Worm (Caenorhabditis elegans): ENCODE results near the gene srab-6.

Gene srab-6

ce11 chrV:3146932-3147331 lies 4.8 kb downstream of the srab-6 start, which contains the start of gene srab-11:
Gene srab-11, minus strand, starts transcription at chrV:3147032.
- TF ChIP-seq aha-1 (tag) (peak; percentile 6), php-3 (GFP tag; IDR thresholded peaks at IDR 0.05) (no peak)

ce11 chrV:3145241-3145640 lies 6.5 kb downstream of the srab-6 start:
- TF ChIP-seq hlh-11 (tag; optimal IDR thresholded peaks at IDR 0.05), result no peak
- TF ChIP-seq set-16 (GFP tag; IDR thresholded peaks at IDR 0.05), result peak; percentile 86

- TF ChIP-seq fkh-10 (GFP tag; optimal IDR thresholded peaks at IDR 0.05) (no peak), jun-1 (tag; optimal IDR thresholded peaks at IDR 0.05) (no peak), ztf-7 (tag; optimal IDR thresholded peaks at IDR 0.05) (no peak), lin-1 (GFP tag; IDR thresholded peaks at IDR 0.05) (no peak), arid-1 (GFP tag; conservative IDR thresholded peaks at IDR 0.05) (no peak), aha-1 (tag) (no peak), unc-39 (tag; optimal IDR thresholded peaks at IDR 0.05) (no peak), snpc-1.2 (GFP tag; IDR thresholded peaks at IDR 0.05) (no peak), lir-3 (tag; optimal IDR thresholded peaks at IDR 0.05) (no peak), ceh-62 (tag; optimal IDR thresholded peaks at IDR 0.05) (no peak), unc-130 (GFP tag; optimal IDR thresholded peaks at IDR 0.05) (no peak), dmd-6 (GFP tag; IDR thresholded peaks at IDR 0.05) (no peak), Y48G9A.11 (GFP tag; IDR thresholded peaks at IDR 0.05) (no peak), nhr-111 (GFP tag; optimal IDR thresholded peaks at IDR 0.05) (no peak), nhr-102 (tag; optimal IDR thresholded peaks at IDR 0.05) (no peak), ctbp-1 (GFP tag; IDR thresholded peaks at IDR 0.05) (no peak), F10B5.3 (tag; optimal IDR thresholded peaks at IDR 0.05) (no peak), hlh-30 (tag; optimal IDR thresholded peaks at IDR 0.05; ENCODE audit: insufficient read depth) (no peak)
Measured at ce11 chrV:3144494-3144893, 7.3 kb downstream of the srab-6 start, which contains the start of gene srab-10. Gene srab-10, minus strand, starts transcription at chrV:3144594.

ce11 chrV:3141190-3141589 lies 10.6 kb downstream of the srab-6 start, which contains the start of gene srab-9:
Gene srab-9, minus strand, starts transcription at chrV:3141290.
- TF ChIP-seq T20F7.1 (GFP tag; optimal IDR thresholded peaks at IDR 0.05), result no peak
- no peak for TF ChIP-seq pha-4 (GFP tag; IDR thresholded peaks at IDR 0.05)
- TF ChIP-seq pha-4 (tag; optimal IDR thresholded peaks at IDR 0.05), result no peak
- TF ChIP-seq daf-19 (GFP tag; conservative IDR thresholded peaks at IDR 0.05), result no peak
- TF ChIP-seq dmd-9 (GFP tag; IDR thresholded peaks at IDR 0.05), result no peak
- TF ChIP-seq pqm-1 (tag; optimal IDR thresholded peaks at IDR 0.05), result no peak
- no peak for TF ChIP-seq F26F4.8 (GFP tag; conservative IDR thresholded peaks at IDR 0.05)
- TF ChIP-seq aha-1 (tag), result no peak
- no peak for TF ChIP-seq sdz-12 (GFP tag; optimal IDR thresholded peaks at IDR 0.05)
- no peak for TF ChIP-seq arid-1 (GFP tag; conservative IDR thresholded peaks at IDR 0.05)
- no peak for TF ChIP-seq ZK546.5 (tag; optimal IDR thresholded peaks at IDR 0.05)
- no peak for TF ChIP-seq daf-16 (GFP tag; optimal IDR thresholded peaks at IDR 0.05)
- no peak for TF ChIP-seq daf-16 (tag; optimal IDR thresholded peaks at IDR 0.05)
- TF ChIP-seq ceh-62 (tag; optimal IDR thresholded peaks at IDR 0.05), result no peak
- no peak for TF ChIP-seq daf-8 (GFP tag; IDR thresholded peaks at IDR 0.05)
- no peak for TF ChIP-seq lin-13 (GFP tag; optimal IDR thresholded peaks at IDR 0.05)
- TF ChIP-seq set-16 (GFP tag; IDR thresholded peaks at IDR 0.05), result no peak
- no peak for TF ChIP-seq F49E8.2 (tag; optimal IDR thresholded peaks at IDR 0.05; ENCODE audit: borderline replicate concordance)
- TF ChIP-seq zfp-3 (GFP tag; conservative IDR thresholded peaks at IDR 0.05), result no peak
- TF ChIP-seq nhr-6 (tag; optimal IDR thresholded peaks at IDR 0.05), result no peak

Data from whole organism, L4 larva.